Worm (Caenorhabditis elegans): Measurements from ENCODE around the gene F57H12.5.

The F57H12.5 gene

DNA sequence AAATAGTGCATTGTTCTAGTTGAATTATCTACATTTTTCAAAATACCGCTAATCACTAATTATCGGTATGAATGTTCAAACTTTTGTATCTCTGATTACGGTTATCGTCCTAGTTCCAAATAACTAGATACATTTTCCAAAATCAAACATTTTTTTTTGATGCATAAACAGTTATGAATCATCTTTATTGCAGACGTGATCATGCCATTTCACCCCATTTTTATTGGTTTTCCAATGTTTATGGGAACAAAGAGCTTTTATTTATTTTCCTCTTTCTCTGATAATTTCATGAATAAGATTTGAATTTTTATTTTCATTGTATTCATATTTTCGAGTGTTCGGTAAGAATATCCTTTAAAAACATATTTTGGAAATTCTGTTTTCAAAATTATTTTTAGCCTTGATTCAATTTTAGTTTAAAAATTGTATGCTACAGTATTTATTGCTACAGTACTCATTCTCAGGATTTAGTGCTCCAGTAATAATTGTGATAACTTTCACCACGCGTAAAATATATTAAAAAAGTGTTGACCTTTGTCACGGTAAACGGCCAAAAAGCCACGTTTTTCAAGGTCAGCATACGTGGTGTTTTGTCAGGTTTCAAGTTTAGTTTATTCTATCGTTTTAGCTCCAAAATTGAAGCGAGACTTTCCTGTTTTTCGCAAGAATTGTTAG is 10.3 kb upstream of the F57H12.5 start, which contains the start of gene csr-1:
TSS of gene csr-1 (plus strand) at position 625 of the 675 bp plus-strand sequence.
- no peak for TF ChIP-seq ref-1 (GFP tag; conservative IDR thresholded peaks at IDR 0.05)
- TF ChIP-seq tab-1 (GFP tag; IDR thresholded peaks at IDR 0.05) = no peak
- no peak for TF ChIP-seq klf-2 (GFP tag; conservative IDR thresholded peaks at IDR 0.05)
- no peak for TF ChIP-seq ztf-29 (GFP tag; IDR thresholded peaks at IDR 0.05)
- no peak for TF ChIP-seq med-1 (GFP tag; optimal IDR thresholded peaks at IDR 0.05; ENCODE audit: insufficient read depth)
- TF ChIP-seq flt-1 (GFP tag; IDR thresholded peaks at IDR 0.05) = no peak
- no peak for TF ChIP-seq cog-1 (tag; optimal IDR thresholded peaks at IDR 0.05)
- no peak for TF ChIP-seq ztf-23 (GFP tag; IDR thresholded peaks at IDR 0.05)
- TF ChIP-seq T22C8.4 (GFP tag; IDR thresholded peaks at IDR 0.05) = no peak

ce11 chrIV:7957504-7957903 is 9.6 kb upstream of the F57H12.5 start, which contains the start of gene frpr-10:
Gene frpr-10, plus strand, starts transcription at chrIV:7957804.
- TF ChIP-seq ztf-29 (GFP tag; IDR thresholded peaks at IDR 0.05) (no peak), flt-1 (GFP tag; IDR thresholded peaks at IDR 0.05) (no peak), tab-1 (GFP tag; IDR thresholded peaks at IDR 0.05) (no peak), ref-1 (GFP tag; conservative IDR thresholded peaks at IDR 0.05) (no peak), cog-1 (tag; optimal IDR thresholded peaks at IDR 0.05) (no peak), klf-2 (GFP tag; conservative IDR thresholded peaks at IDR 0.05) (no peak)

- TF ChIP-seq klf-2 (GFP tag; conservative IDR thresholded peaks at IDR 0.05) = no peak
- no peak for TF ChIP-seq ztf-23 (GFP tag; IDR thresholded peaks at IDR 0.05)
- no peak for TF ChIP-seq flt-1 (GFP tag; IDR thresholded peaks at IDR 0.05)
- no peak for TF ChIP-seq tab-1 (GFP tag; IDR thresholded peaks at IDR 0.05)
- TF ChIP-seq ztf-29 (GFP tag; IDR thresholded peaks at IDR 0.05) = no peak
- no peak for TF ChIP-seq T22C8.4 (GFP tag; IDR thresholded peaks at IDR 0.05)
- TF ChIP-seq med-1 (GFP tag; optimal IDR thresholded peaks at IDR 0.05; ENCODE audit: insufficient read depth) = no peak
- no peak for TF ChIP-seq cog-1 (tag; optimal IDR thresholded peaks at IDR 0.05)
- no peak for TF ChIP-seq ref-1 (GFP tag; conservative IDR thresholded peaks at IDR 0.05)
Observed at ce11 chrIV:7958092-7958491, 9.0 kb upstream of the F57H12.5 start.

DNA sequence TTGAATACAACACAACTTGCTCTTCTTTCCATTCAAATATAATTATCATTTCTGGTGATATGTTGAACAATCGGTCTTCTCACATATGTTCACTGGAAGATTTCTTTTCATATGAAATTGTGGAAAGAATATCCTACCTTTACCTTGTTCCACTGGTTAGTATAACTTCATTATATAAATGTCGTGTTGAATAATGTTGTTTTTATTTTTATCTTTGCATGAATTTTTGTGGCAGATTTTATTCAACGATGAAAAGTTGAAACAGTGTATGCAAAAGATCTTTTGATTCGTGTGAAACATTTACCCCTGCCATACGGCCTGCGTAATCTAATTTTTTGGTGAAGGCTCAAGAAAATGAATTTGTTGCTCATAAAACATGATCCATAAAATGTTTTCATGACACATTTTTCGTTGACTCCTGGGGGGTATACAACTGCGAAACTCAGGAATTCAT is 5.2 kb upstream of the F57H12.5 start:
- TF ChIP-seq med-1 (GFP tag; optimal IDR thresholded peaks at IDR 0.05; ENCODE audit: insufficient read depth) (no peak), flt-1 (GFP tag; IDR thresholded peaks at IDR 0.05) (no peak), ztf-23 (GFP tag; IDR thresholded peaks at IDR 0.05) (no peak), tab-1 (GFP tag; IDR thresholded peaks at IDR 0.05) (no peak), T22C8.4 (GFP tag; IDR thresholded peaks at IDR 0.05) (no peak), ref-1 (GFP tag; conservative IDR thresholded peaks at IDR 0.05) (no peak)

- TF ChIP-seq T22C8.4 (GFP tag; IDR thresholded peaks at IDR 0.05) (no peak), cog-1 (tag; optimal IDR thresholded peaks at IDR 0.05) (no peak), ztf-29 (GFP tag; IDR thresholded peaks at IDR 0.05) (no peak), ref-1 (GFP tag; conservative IDR thresholded peaks at IDR 0.05) (no peak), tab-1 (GFP tag; IDR thresholded peaks at IDR 0.05) (no peak), ztf-23 (GFP tag; IDR thresholded peaks at IDR 0.05) (no peak), med-1 (GFP tag; optimal IDR thresholded peaks at IDR 0.05; ENCODE audit: insufficient read depth) (no peak), klf-2 (GFP tag; conservative IDR thresholded peaks at IDR 0.05) (no peak), flt-1 (GFP tag; IDR thresholded peaks at IDR 0.05) (no peak)
Observed at ce11 chrIV:7976210-7976609, 9.1 kb downstream of the F57H12.5 start, which contains the start of gene F57H12.6. Gene F57H12.6, minus strand, starts transcription at chrIV:7976310.

DNA sequence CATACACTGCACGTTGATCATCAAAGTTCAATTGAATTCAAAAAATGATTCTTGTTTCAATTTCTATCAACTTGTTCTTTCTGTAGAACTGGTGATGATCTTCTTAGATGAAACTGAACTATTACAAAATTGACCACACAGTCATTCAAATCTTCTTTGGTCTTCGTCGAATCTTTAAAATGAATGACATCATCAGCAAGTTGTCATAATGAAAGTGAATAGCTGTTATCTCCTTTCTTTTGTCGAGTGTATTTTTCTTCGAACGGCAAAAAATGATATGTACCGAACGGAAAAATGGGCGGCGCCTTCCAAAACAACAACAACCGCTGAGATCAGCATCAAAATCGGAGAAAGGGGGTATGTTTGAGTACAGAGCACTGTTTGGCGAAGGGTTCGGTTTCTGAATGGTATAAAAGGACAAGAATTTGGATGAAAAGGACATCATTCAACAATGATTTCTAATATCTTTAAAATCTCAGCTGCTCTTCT is 10.4 kb downstream of the F57H12.5 start, which contains the start of gene ora-1:
TSS of gene ora-1 (plus strand) at position 439 of the 489 bp plus-strand sequence.
- TF ChIP-seq klf-2 (GFP tag; conservative IDR thresholded peaks at IDR 0.05) = no peak
- no peak for TF ChIP-seq T22C8.4 (GFP tag; IDR thresholded peaks at IDR 0.05)
- TF ChIP-seq cog-1 (tag; optimal IDR thresholded peaks at IDR 0.05) = no peak
- TF ChIP-seq med-1 (GFP tag; optimal IDR thresholded peaks at IDR 0.05; ENCODE audit: insufficient read depth) = no peak
- no peak for TF ChIP-seq ref-1 (GFP tag; conservative IDR thresholded peaks at IDR 0.05)
- no peak for TF ChIP-seq ztf-29 (GFP tag; IDR thresholded peaks at IDR 0.05)
- no peak for TF ChIP-seq flt-1 (GFP tag; IDR thresholded peaks at IDR 0.05)
- no peak for TF ChIP-seq tab-1 (GFP tag; IDR thresholded peaks at IDR 0.05)
- TF ChIP-seq ztf-23 (GFP tag; IDR thresholded peaks at IDR 0.05) = no peak

DNA sequence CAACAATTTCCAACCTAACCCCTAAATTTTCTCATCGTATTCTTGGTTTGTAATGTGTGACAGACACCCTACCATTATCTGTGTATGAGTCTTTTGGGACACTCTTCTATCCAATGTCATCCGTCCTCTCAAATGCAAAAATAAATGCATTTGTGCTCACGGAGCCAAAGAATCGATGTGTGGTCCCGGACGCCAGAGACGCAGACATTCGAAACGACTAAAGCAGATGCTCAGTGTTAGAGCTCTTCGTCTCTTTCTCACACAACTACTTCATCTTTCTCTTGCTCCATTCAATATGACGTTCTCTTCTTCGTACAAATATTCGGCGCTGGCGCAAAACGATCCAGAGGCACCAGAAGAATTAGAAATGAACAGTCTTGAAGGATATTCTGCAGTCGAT is 12.5 kb downstream of the F57H12.5 start, which contains the start of gene unc-24:
TSS of gene unc-24 (plus strand) at position 283 of the 400 bp plus-strand sequence.
- no peak for TF ChIP-seq ztf-23 (GFP tag; IDR thresholded peaks at IDR 0.05)
- TF ChIP-seq tab-1 (GFP tag; IDR thresholded peaks at IDR 0.05) = no peak
- no peak for TF ChIP-seq klf-2 (GFP tag; conservative IDR thresholded peaks at IDR 0.05)
- TF ChIP-seq med-1 (GFP tag; optimal IDR thresholded peaks at IDR 0.05; ENCODE audit: insufficient read depth) = no peak
- no peak for TF ChIP-seq cog-1 (tag; optimal IDR thresholded peaks at IDR 0.05)
- TF ChIP-seq ref-1 (GFP tag; conservative IDR thresholded peaks at IDR 0.05) = no peak
- TF ChIP-seq flt-1 (GFP tag; IDR thresholded peaks at IDR 0.05) = no peak
- TF ChIP-seq T22C8.4 (GFP tag; IDR thresholded peaks at IDR 0.05) = no peak
- TF ChIP-seq ztf-29 (GFP tag; IDR thresholded peaks at IDR 0.05) = no peak

DNA sequence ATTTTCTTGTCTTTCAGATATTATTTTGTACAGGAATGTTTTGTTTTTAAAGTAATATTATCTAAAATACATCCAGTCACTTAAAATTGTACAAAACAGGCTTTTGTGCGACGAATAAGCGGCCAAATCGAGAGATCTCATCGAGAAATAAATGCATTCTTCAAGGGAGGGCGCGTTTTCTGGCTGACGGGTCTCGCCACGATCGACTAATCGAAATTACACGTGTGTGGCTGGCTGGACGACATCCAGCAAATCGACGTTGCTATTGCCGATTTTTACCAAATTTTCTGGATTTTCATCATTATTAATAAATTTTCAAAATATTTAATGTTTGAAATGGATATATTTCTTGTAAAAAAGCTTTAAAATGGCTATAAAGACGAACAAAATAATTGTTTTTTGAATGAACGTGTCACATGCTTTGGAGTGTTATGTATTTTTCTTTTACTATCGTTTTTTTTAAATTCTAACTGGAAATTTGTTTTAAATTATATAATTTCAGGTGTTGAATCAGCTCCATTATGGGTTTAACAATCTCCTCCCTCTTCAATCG is 15.0 kb downstream of the F57H12.5 start, which contains the start of gene arf-5:
TSS of gene arf-5 (plus strand) at position 503 of the 553 bp plus-strand sequence.
- no peak for TF ChIP-seq flt-1 (GFP tag; IDR thresholded peaks at IDR 0.05)
- peak; percentile 20 for TF ChIP-seq cog-1 (tag; optimal IDR thresholded peaks at IDR 0.05)

- TF ChIP-seq T22C8.4 (GFP tag; IDR thresholded peaks at IDR 0.05) = no peak
- TF ChIP-seq ztf-29 (GFP tag; IDR thresholded peaks at IDR 0.05) = no peak
Observed at ce11 chrIV:7983021-7983420, 15.9 kb downstream of the F57H12.5 start.

Data from whole organism, midembryonic.